Worm (Caenorhabditis elegans) whole organism, L4/young adult: ENCODE data around the gene C53B7.2.
"Not testable (repeated sequence)": the region's sequence is repeated elsewhere in the genome, so short reads cannot be mapped to it uniquely, and the experiment has no call there.

Experiments
- W03F9.2 ChIP-seq: fragments of 150-350 bp; optimal IDR thresholded peaks from 2 replicates; lab custom pipeline; 2014; ENCODE audit warnings: missing biosample characterization, missing genetic modification characterization
- him-1 ChIP-seq: sonication (generic microtip); optimal IDR thresholded peaks from 2 replicates; lab custom pipeline; 2016; ENCODE audit warnings: missing genotype, missing genetic modification reagents, missing genetic modification characterization, missing compliant biosample characterization

DNA sequence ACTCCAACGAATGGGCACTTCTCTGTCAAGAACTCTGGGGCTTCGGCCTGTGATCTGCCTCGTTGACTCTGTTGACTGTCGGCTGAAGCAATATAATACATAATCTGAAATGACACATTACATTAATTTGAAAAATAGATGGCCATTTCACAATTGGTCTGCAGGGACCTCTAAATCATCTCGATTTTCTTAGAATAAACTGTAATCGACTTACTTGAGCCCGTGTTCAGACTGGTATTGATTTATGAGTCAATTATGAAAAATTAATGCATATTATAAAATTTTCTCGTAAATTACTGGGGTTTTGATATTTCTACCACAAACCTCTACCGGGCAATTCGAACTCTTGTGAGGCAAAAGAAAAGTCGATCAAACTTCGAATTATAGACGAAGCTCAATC, 22.6 kb downstream of the C53B7.2 start, which contains the start of gene C53B7.6:
- TF ChIP-seq W03F9.2, him-1 (tag; lab: Kevin White, UChicago): not testable (repeated sequence)
